Worm (Caenorhabditis elegans) whole organism, early embryonic: ENCODE measurements around the gene tag-275.

Experiments used
- B0310.2 ChIP-seq: sonication (generic microtip); optimal IDR thresholded peaks from 2 replicates; lab custom pipeline; 2016; ENCODE audit warnings: mild to moderate bottlenecking, missing genetic modification characterization, missing compliant biosample characterization
- F13C5.2 ChIP-seq: sonication (generic microtip); optimal IDR thresholded peaks from 2 replicates; lab custom pipeline; 2017; ENCODE audit warnings: mild to moderate bottlenecking, missing genetic modification characterization, inconsistent platforms, missing compliant biosample characterization
- aly-1 ChIP-seq: sonication (generic microtip); optimal IDR thresholded peaks from 2 replicates; lab custom pipeline; 2016; ENCODE audit warnings: missing genetic modification characterization, missing compliant biosample characterization
- ama-1 ChIP-seq: fragments of 150-350 bp; optimal IDR thresholded peaks from 2 replicates; lab custom pipeline; 2014
- ceh-13 ChIP-seq: fragments of 200-800 bp; sonication (Bioruptor generic); optimal IDR thresholded peaks from 2 replicates; lab custom pipeline; 2018; ENCODE audit warnings: mild to moderate bottlenecking, missing genetic modification characterization, missing compliant biosample characterization
- ceh-36 ChIP-seq: sonication (generic microtip); optimal IDR thresholded peaks from 2 replicates; lab custom pipeline; 2016; ENCODE audit warnings: missing genetic modification characterization, inconsistent platforms, missing compliant biosample characterization
- ets-7 ChIP-seq: sonication (generic microtip); optimal IDR thresholded peaks from 2 replicates; lab custom pipeline; 2016; ENCODE audit warnings: missing genotype, missing genetic modification characterization, missing compliant biosample characterization
- flt-1 ChIP-seq: fragments of 200-800 bp; sonication (Bioruptor generic); IDR thresholded peaks from 2 replicates; pipeline ENCODE4 v1.3.6; 2022; ENCODE audit warnings: missing genetic modification characterization, missing compliant biosample characterization
- hmbx-1 ChIP-seq: sonication (generic microtip); optimal IDR thresholded peaks from 2 replicates; lab custom pipeline; 2016; ENCODE audit warnings: mild to moderate bottlenecking, missing genetic modification characterization, missing compliant biosample characterization
- hmg-4 ChIP-seq: fragments of 200-800 bp; sonication (Bioruptor generic); optimal IDR thresholded peaks from 2 replicates; lab custom pipeline; 2018; ENCODE audit warnings: mild to moderate bottlenecking, missing genetic modification characterization, missing compliant biosample characterization
- hnd-1 ChIP-seq: sonication (generic microtip); optimal IDR thresholded peaks from 2 replicates; lab custom pipeline; 2016; ENCODE audit warnings: missing genetic modification characterization, missing compliant biosample characterization
- pes-1 ChIP-seq: fragments of 200-800 bp; sonication (Bioruptor generic); IDR thresholded peaks from 2 replicates; pipeline ENCODE4 v1.3.6; 2022; ENCODE audit warnings: missing genetic modification reagents, missing genetic modification characterization, missing compliant biosample characterization
- scrt-1 ChIP-seq: fragments of 200-800 bp; sonication (Bioruptor generic); IDR thresholded peaks from 2 replicates; pipeline ENCODE4 v1.3.6; 2022; ENCODE audit warnings: missing genetic modification characterization, missing compliant biosample characterization
- sea-1 ChIP-seq: fragments of 200-800 bp; sonication (Bioruptor generic); conservative IDR thresholded peaks from 2 replicates; pipeline ENCODE4 v1.3.6; 2022; ENCODE audit warnings: missing genetic modification characterization, missing compliant biosample characterization
- tbx-11 ChIP-seq: fragments of 200-800 bp; sonication (Bioruptor generic); IDR thresholded peaks from 2 replicates; pipeline ENCODE4 v1.3.6; 2022; ENCODE audit warnings: missing genetic modification characterization, missing compliant biosample characterization
- tbx-37 ChIP-seq: fragments of 200-800 bp; sonication (Bioruptor generic); conservative IDR thresholded peaks from 2 replicates; pipeline ENCODE4 v1.3.6; 2022; ENCODE audit warnings: missing genetic modification reagents, missing genetic modification characterization, missing compliant biosample characterization
- tra-4 ChIP-seq: sonication (generic microtip); optimal IDR thresholded peaks from 2 replicates; lab custom pipeline; 2017; ENCODE audit warnings: missing genetic modification characterization, missing compliant biosample characterization

tag-275 gene

DNA sequence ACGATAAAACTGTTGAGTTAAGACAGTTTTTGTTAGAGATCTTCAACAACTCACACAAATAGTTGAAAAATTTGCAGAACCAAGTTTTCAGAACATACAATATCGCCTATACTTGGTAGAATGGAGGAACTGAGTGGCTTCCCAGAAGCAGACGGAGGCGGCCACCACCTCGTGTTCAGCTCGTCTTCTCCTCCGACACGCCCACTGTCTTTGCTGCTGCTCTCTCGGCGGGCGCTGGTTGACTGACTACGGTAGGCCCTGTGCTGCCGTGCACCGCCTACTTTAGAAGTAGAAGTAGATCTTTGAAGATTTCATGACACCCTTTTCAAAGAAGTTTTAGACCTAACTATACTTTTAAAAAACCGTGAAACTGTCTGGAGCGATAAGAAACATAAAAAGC lies 11.7 kb upstream of the tag-275 start:
- no peak for TF ChIP-seq F13C5.2 (tag; lab: Kevin White, UChicago)
- no peak for TF ChIP-seq tbx-37 (GFP tag; lab: Robert Waterston, UW)
- TF ChIP-seq hmbx-1 (tag; lab: Kevin White, UChicago) = no peak
- TF ChIP-seq flt-1 (GFP tag; lab: Robert Waterston, UW) = no peak
- TF ChIP-seq ama-1 (lab: Kevin White, UChicago) = no peak
- TF ChIP-seq hmg-4 (GFP tag; lab: Kevin White, UChicago) = no peak
- no peak for TF ChIP-seq tra-4
- TF ChIP-seq sea-1 (GFP tag; lab: Robert Waterston, UW) = no peak
- TF ChIP-seq scrt-1 (GFP tag; lab: Robert Waterston, UW) = no peak
- no peak for TF ChIP-seq pes-1
- no peak for TF ChIP-seq B0310.2 (tag; lab: Kevin White, UChicago)
- no peak for TF ChIP-seq ceh-13
- no peak for TF ChIP-seq hnd-1
- TF ChIP-seq aly-1 (tag; lab: Kevin White, UChicago) = no peak
- TF ChIP-seq tbx-11 (GFP tag; lab: Robert Waterston, UW) = no peak
- TF ChIP-seq ets-7 = no peak
- no peak for TF ChIP-seq ceh-36

DNA sequence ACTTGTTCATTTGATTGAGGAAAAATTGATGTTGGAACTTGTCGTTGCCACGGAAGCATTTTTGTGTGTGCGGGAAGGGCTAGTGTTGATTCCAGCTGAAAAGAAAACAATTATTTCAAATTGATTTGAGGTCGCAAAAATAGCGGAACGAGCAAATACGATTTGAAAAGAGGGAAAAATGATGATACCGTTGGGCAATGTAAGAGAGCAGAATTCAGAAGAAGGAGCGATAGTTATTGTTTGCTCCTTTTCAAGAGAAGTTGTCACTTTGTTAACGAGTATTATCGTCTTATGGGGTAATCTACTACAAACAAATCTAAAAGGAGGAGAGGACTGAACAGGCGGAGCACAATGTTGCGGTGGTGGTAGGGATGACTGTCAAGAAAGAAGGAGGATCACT lies 10.1 kb upstream of the tag-275 start, which contains the start of gene odd-2:
odd-2 (minus strand) TSS at position 101 of the 400 bp plus-strand sequence.
- TF ChIP-seq hmg-4 (GFP tag; lab: Kevin White, UChicago) (no peak), sea-1 (GFP tag; lab: Robert Waterston, UW) (no peak), F13C5.2 (tag; lab: Kevin White, UChicago) (no peak), tbx-37 (GFP tag; lab: Robert Waterston, UW) (no peak), ets-7 (no peak), flt-1 (GFP tag; lab: Robert Waterston, UW) (no peak), aly-1 (tag; lab: Kevin White, UChicago) (no peak), hmbx-1 (tag; lab: Kevin White, UChicago) (no peak), ceh-13 (no peak)

DNA sequence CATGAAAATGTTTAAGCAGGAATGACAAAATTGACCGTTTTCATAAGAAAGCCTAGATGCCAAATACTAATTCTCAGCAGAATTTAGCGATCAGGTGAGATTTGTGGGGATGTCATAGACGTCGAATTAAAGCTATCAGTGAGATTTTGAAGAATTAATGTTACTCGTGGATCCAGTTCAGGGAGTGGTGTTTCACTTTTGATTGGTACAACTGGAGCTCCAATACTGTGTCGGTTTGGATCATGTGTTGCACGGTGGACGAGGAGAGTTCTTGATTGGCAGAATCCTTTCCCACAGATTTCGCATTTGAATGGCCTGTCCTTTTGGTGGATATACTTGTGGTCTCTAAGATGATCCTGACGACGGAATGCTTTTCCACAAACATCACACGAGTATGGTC lies 9.2 kb upstream of the tag-275 start:
- TF ChIP-seq ets-7 = no peak
- no peak for TF ChIP-seq tra-4
- TF ChIP-seq ceh-36 = no peak
- TF ChIP-seq scrt-1 (GFP tag; lab: Robert Waterston, UW) = no peak
- TF ChIP-seq tbx-37 (GFP tag; lab: Robert Waterston, UW) = no peak
- no peak for TF ChIP-seq sea-1 (GFP tag; lab: Robert Waterston, UW)
- TF ChIP-seq flt-1 (GFP tag; lab: Robert Waterston, UW) = no peak
- no peak for TF ChIP-seq B0310.2 (tag; lab: Kevin White, UChicago)
- no peak for TF ChIP-seq hnd-1
- TF ChIP-seq ama-1 (lab: Kevin White, UChicago) = no peak
- TF ChIP-seq hmg-4 (GFP tag; lab: Kevin White, UChicago) = no peak
- TF ChIP-seq ceh-13 = no peak
- TF ChIP-seq F13C5.2 (tag; lab: Kevin White, UChicago) = no peak
- TF ChIP-seq hmbx-1 (tag; lab: Kevin White, UChicago) = no peak
- no peak for TF ChIP-seq tbx-11 (GFP tag; lab: Robert Waterston, UW)
- TF ChIP-seq aly-1 (tag; lab: Kevin White, UChicago) = no peak
- no peak for TF ChIP-seq pes-1

DNA sequence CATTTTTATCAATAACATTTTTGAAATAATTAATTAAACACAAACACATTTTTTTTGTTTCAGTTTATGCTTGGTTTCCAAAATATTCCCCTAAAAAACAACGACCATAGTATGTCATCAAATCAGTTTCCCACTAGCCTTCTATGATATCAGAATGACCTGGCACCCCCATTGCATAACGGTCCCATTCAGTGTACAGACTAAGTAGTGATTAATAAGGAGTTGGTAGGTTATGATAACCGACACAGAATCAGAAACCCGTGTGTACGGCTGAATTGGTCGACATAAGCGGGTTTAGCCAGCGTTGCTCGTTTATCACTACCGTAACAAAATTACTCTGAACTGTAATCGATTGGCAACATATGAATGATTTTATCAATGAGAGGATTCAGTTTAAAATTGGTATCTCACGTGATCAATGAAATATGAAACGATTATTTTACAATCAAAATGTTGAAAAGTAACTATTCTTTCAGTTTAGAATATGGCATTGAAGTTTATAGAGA lies 7.1 kb upstream of the tag-275 start:
- TF ChIP-seq aly-1 (tag; lab: Kevin White, UChicago) (no peak), ceh-36 (no peak)

DNA sequence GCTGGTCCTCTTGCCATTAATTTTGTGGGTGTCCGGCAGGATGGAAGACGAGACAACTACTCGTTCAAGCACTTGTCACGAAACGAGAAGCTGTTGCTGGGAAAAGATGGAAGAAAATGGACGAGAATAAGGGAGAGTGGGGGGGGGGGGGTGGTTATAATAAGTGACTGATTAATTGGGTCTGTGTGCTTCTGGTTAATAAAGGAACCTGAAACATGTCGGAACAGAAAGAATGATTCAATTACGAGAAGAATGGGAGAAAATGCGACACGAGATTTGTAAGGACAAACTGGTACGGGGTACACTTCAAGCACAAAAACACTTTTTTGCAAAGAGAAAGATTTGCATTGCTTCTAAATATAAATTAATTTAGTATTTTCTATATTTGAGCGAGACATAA lies 5.1 kb upstream of the tag-275 start:
- TF ChIP-seq sea-1 (GFP tag; lab: Robert Waterston, UW) (no peak), hmg-4 (GFP tag; lab: Kevin White, UChicago) (no peak), F13C5.2 (tag; lab: Kevin White, UChicago) (no peak), ets-7 (no peak), aly-1 (tag; lab: Kevin White, UChicago) (no peak)

DNA sequence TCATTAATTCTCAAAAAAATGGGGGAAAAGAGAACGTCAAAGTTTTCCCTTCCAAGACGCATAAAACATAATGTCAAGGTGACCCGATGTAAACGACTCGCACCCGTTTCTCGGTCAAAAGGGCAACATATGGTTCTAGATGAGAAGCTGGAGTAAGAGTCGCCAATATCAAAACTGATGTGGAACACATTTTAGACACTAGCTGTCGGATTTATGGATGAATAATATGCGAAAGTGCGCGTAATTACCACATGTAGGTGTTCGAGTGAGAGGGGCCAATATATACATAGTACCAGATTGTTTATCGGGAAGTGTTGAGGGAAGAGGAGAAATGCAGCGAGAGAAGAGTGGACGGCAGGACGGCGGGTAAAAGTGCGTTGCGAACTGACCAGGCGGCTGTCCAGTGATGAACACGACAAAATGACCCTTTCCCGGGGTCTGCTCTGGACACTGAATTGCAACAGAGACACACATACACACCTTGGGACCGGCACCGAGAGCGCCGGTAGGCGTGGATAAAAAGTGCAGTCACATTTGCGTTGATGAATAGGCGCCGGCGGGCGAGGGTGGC lies 685 bp upstream of the tag-275 start:
- TF ChIP-seq F13C5.2 (tag; lab: Kevin White, UChicago) (peak; percentile 40), scrt-1 (GFP tag; lab: Robert Waterston, UW) (0 out of 2 replicates have a peak, but pooled peaks have one; percentile 47), hmg-4 (GFP tag; lab: Kevin White, UChicago) (peak; percentile 43), sea-1 (GFP tag; lab: Robert Waterston, UW) (0 out of 2 replicates have a peak, but pooled peaks have one; percentile 28), hnd-1 (no peak)

DNA sequence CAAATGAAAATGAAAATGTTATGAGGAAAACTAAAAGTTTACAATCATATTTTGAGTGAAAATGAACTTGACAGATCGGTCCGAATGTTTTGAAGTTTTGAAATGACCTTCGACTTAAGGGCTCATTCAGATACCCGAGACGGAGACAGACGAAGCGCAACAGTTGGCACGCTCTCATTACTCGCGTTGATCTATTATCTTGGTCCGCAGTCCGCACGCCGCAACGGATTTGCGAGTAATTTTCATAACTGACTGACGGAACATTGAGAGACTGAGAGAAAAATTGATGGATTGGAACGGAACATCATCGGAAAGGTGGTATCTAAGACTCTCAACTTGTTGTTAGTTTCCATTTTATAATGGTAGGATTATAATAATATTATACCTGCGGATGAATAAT lies 4.4 kb downstream of the tag-275 start:
- TF ChIP-seq hmbx-1 (tag; lab: Kevin White, UChicago) (no peak), tbx-11 (GFP tag; lab: Robert Waterston, UW) (no peak), ceh-13 (no peak), scrt-1 (GFP tag; lab: Robert Waterston, UW) (no peak), ceh-36 (no peak)

DNA sequence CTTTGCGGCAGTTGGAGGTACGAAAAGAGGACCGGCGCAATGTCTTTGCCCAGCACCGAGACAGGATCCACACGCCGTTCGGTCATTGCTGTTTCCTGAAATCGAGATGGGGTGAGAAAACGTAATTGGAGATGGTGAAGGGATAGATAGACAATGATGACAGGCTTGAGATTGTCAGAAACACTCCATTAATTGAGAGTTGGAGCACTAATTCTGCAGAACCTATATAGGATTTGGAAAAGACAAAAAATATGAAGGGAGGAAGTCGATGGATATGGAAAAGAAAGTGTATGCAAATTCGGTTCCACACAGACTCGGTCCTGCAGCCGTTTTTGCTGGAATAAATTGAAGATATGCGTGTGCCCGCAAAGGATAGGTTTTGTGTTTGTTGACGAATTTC lies 12.1 kb downstream of the tag-275 start, which contains the start of gene Y72A10A.1:
Y72A10A.1 (minus strand) TSS at position 101 of the 400 bp plus-strand sequence.
- no peak for TF ChIP-seq ets-7
- TF ChIP-seq ceh-36 = no peak
- no peak for TF ChIP-seq flt-1 (GFP tag; lab: Robert Waterston, UW)
- no peak for TF ChIP-seq B0310.2 (tag; lab: Kevin White, UChicago)
- TF ChIP-seq pes-1 = no peak
- no peak for TF ChIP-seq sea-1 (GFP tag; lab: Robert Waterston, UW)
